Fruit fly (Drosophila melanogaster) whole organism, pupa: ENCODE data around the gene CG43322.
A peak's percentile ranks its signal among the peaks of the same experiment; 100 is the strongest.

Experiments
- CG10348 ChIP-seq: fragments of 200-800 bp; sonication (Bioruptor generic); IDR thresholded peaks from 2 replicates; pipeline ENCODE4 v1.3.6; 2022; ENCODE audit warnings: missing biosample characterization, missing genetic modification characterization
- CG12605 ChIP-seq: fragments of 200-800 bp; sonication (Bioruptor generic); IDR thresholded peaks from 2 replicates; pipeline ENCODE4 v1.3.6; 2022; ENCODE audit warnings: missing biosample characterization, missing genetic modification characterization
- CG13204 ChIP-seq: fragments of 200-800 bp; sonication (Bioruptor generic); optimal IDR thresholded peaks from 2 replicates; lab custom pipeline; 2018; ENCODE audit warnings: missing biosample characterization, mild to moderate bottlenecking, missing genetic modification characterization, moderate library complexity
- CG14655 ChIP-seq: fragments of 200-800 bp; sonication (Bioruptor generic); optimal IDR thresholded peaks from 3 replicates; lab custom pipeline; 2017; ENCODE audit warnings: mild to moderate bottlenecking, missing biosample characterization, missing genetic modification reagents, missing genetic modification characterization
- CG15710 ChIP-seq: fragments of 200-800 bp; sonication (Bioruptor generic); optimal IDR thresholded peaks from 2 replicates; lab custom pipeline; 2018; ENCODE audit warnings: missing biosample characterization, mild to moderate bottlenecking, missing genetic modification characterization, moderate library complexity
- CG17806 ChIP-seq: fragments of 200-800 bp; sonication (Bioruptor generic); optimal IDR thresholded peaks from 2 replicates; lab custom pipeline; 2018; ENCODE audit warnings: missing biosample characterization, mild to moderate bottlenecking, missing genetic modification characterization, moderate library complexity
- CG32121 ChIP-seq: fragments of 200-800 bp; sonication (Bioruptor generic); IDR thresholded peaks from 2 replicates; pipeline ENCODE4 v1.3.6; 2022; ENCODE audit warnings: missing biosample characterization, missing genetic modification characterization
- CG34367 ChIP-seq: fragments of 200-800 bp; sonication (Bioruptor generic); optimal IDR thresholded peaks from 2 replicates; lab custom pipeline; 2018; ENCODE audit warnings: missing biosample characterization, mild to moderate bottlenecking, missing genetic modification characterization
- CG4496 ChIP-seq: fragments of 200-800 bp; sonication (Bioruptor generic); IDR thresholded peaks from 3 replicates; pipeline ENCODE4 v1.3.6; 2022; ENCODE audit warnings: missing biosample characterization, missing genetic modification characterization
- CG8159 ChIP-seq: fragments of 200-800 bp; sonication (Bioruptor generic); optimal IDR thresholded peaks from 3 replicates; lab custom pipeline; 2018; ENCODE audit warnings: missing biosample characterization, mild to moderate bottlenecking, missing genetic modification characterization, moderate library complexity
- CG8301 ChIP-seq: fragments of 200-800 bp; sonication (Bioruptor generic); optimal IDR thresholded peaks from 2 replicates; lab custom pipeline; 2018; ENCODE audit warnings: missing biosample characterization, mild to moderate bottlenecking, missing genetic modification characterization
- CG9948 ChIP-seq: fragments of 200-800 bp; sonication (Bioruptor generic); optimal IDR thresholded peaks from 2 replicates; lab custom pipeline; 2018; ENCODE audit warnings: missing biosample characterization, mild to moderate bottlenecking, missing genetic modification characterization, moderate library complexity
- D1 ChIP-seq: fragments of 200-800 bp; sonication (Bioruptor generic); optimal IDR thresholded peaks from 2 replicates; lab custom pipeline; 2018; ENCODE audit warnings: missing biosample characterization, mild to moderate bottlenecking, missing genetic modification characterization, moderate library complexity
- EcR ChIP-seq: fragments of 200-800 bp; sonication (Bioruptor generic); optimal IDR thresholded peaks from 3 replicates; lab custom pipeline; 2019; ENCODE audit warnings: missing biosample characterization, missing genetic modification characterization, mild to moderate bottlenecking, moderate library complexity, missing genetic modification reagents
- Ets98B ChIP-seq: fragments of 200-800 bp; sonication (Bioruptor generic); IDR thresholded peaks from 2 replicates; pipeline ENCODE4 v1.3.6; 2022; ENCODE audit warnings: missing biosample characterization, missing genetic modification characterization
- Pif1A ChIP-seq: fragments of 200-800 bp; sonication (Bioruptor generic); optimal IDR thresholded peaks from 3 replicates; lab custom pipeline; 2016; ENCODE audit warnings: missing biosample characterization, missing genetic modification characterization
- Pif1B ChIP-seq: fragments of 200-800 bp; sonication (Bioruptor generic); optimal IDR thresholded peaks from 3 replicates; lab custom pipeline; 2016; ENCODE audit warnings: missing biosample characterization, missing genetic modification characterization
- Snoo ChIP-seq: fragments of 200-800 bp; sonication (Bioruptor generic); optimal IDR thresholded peaks from 3 replicates; lab custom pipeline; 2017; ENCODE audit warnings: missing biosample characterization, mild to moderate bottlenecking, missing genetic modification characterization, inconsistent platforms
- fd96Ca ChIP-seq: fragments of 200-800 bp; sonication (Bioruptor generic); IDR thresholded peaks from 3 replicates; pipeline ENCODE4 v1.3.6; 2022; ENCODE audit warnings: missing biosample characterization, missing genetic modification characterization
- gl ChIP-seq: fragments of 200-800 bp; sonication (Bioruptor generic); optimal IDR thresholded peaks from 2 replicates; lab custom pipeline; 2018; ENCODE audit warnings: missing biosample characterization, mild to moderate bottlenecking, missing genetic modification characterization
- rn ChIP-seq: fragments of 200-800 bp; sonication (Bioruptor generic); IDR thresholded peaks from 2 replicates; pipeline ENCODE4 v1.3.6; 2022; ENCODE audit warnings: missing biosample characterization, missing genetic modification characterization

Gene CG43322

dm6 chr2L:7043039-7043905 is 30.1 kb downstream of the CG43322 start:
- TF ChIP-seq gl (tag; lab: Kevin White, UChicago), result no peak
- peak; percentile 20 for TF ChIP-seq CG9948 (tag; lab: Kevin White, UChicago)
- peak; percentile 34; the same call in 2 of the 3 replicates for TF ChIP-seq fd96Ca (GFP tag; lab: Robert Waterston, UW)
- peak; percentile 57 for TF ChIP-seq Pif1A (GFP tag; lab: Kevin White, UChicago)
- peak; percentile 52 for TF ChIP-seq CG8159
- no peak for TF ChIP-seq EcR (GFP tag; lab: Kevin White, UChicago)
- TF ChIP-seq CG14655, result peak; percentile 69
- TF ChIP-seq CG10348, result no peak
- peak; percentile 32; the same call in 1 of the 3 replicates for TF ChIP-seq CG4496
- TF ChIP-seq Pif1B (GFP tag; lab: Kevin White, UChicago), result peak; percentile 26
- peak; percentile 19 for TF ChIP-seq CG15710 (tag; lab: Kevin White, UChicago)
- peak; percentile 38; the same call in 1 of the 2 replicates for TF ChIP-seq Ets98B
- TF ChIP-seq CG34367 (tag; lab: Kevin White, UChicago), result no peak
- TF ChIP-seq rn (GFP tag; lab: Robert Waterston, UW), result no peak
- TF ChIP-seq CG32121 (GFP tag; lab: Robert Waterston, UW), result no peak
- peak; percentile 30 for TF ChIP-seq Snoo (tag; lab: Kevin White, UChicago)
- TF ChIP-seq CG12605, result no peak
- no peak for TF ChIP-seq D1
- TF ChIP-seq CG17806 (tag; lab: Kevin White, UChicago), result no peak
- peak; percentile 72 for TF ChIP-seq CG8301 (tag; lab: Kevin White, UChicago)
- no peak for TF ChIP-seq CG13204 (GFP tag; lab: Kevin White, UChicago)

dm6 chr2L:7047703-7048102 is 34.5 kb downstream of the CG43322 start:
- no peak for TF ChIP-seq rn (GFP tag; lab: Robert Waterston, UW)
- TF ChIP-seq CG14655, result no peak
- no peak for TF ChIP-seq CG9948 (tag; lab: Kevin White, UChicago)
- TF ChIP-seq Pif1A (GFP tag; lab: Kevin White, UChicago), result no peak
- no peak for TF ChIP-seq CG12605
- no peak for TF ChIP-seq CG8301 (tag; lab: Kevin White, UChicago)
- TF ChIP-seq, all 21 proteins: peak for 0

DNA sequence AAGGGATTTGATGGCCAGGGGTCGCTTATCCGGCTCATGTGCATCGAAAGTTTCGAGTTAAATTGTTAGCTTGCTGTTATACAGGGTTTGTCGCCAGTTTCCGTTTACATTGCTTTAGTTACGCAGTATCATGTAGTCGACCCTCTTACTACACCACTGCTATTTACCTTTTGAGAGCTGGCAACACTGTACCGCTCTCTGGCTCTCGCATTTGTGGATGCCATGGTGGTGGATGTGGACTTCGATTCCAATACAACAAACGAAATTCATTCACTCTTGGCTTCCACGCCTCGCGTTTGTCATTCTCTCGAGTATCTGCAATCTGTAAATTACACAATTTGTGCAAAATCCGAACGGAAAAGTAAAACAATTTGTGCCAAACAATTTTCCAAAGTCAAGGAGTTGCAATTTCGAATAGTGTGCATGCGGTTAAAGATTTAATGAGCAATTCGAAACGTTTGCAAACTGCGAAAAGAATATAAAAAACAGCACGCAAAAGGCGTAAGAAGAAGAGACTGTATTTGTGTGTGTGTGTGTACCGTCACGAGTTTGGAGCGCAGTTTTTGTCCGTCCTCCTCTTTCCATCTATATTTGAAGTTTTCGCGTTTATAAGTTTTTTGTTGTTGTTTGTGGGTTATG is 35.9 kb downstream of the CG43322 start:
- no peak for TF ChIP-seq CG14655
- peak; percentile 72 for TF ChIP-seq CG12605
- no peak for TF ChIP-seq CG34367 (tag; lab: Kevin White, UChicago)
- peak; percentile 49 for TF ChIP-seq D1
- TF ChIP-seq Snoo (tag; lab: Kevin White, UChicago), result peak; percentile 4
- TF ChIP-seq CG8301 (tag; lab: Kevin White, UChicago), result no peak
- peak; percentile 18 for TF ChIP-seq gl (tag; lab: Kevin White, UChicago)
- peak; percentile 46; the same call in 1 of the 3 replicates for TF ChIP-seq CG4496
- peak; percentile 44; the same call in 1 of the 2 replicates for TF ChIP-seq Ets98B
- TF ChIP-seq rn (GFP tag; lab: Robert Waterston, UW), result no peak
- TF ChIP-seq CG17806 (tag; lab: Kevin White, UChicago), result no peak
- TF ChIP-seq CG10348, result no peak
- peak; percentile 22 for TF ChIP-seq Pif1A (GFP tag; lab: Kevin White, UChicago)
- no peak for TF ChIP-seq CG13204 (GFP tag; lab: Kevin White, UChicago)
- TF ChIP-seq CG32121 (GFP tag; lab: Robert Waterston, UW), result peak; percentile 22; the same call in 1 of the 2 replicates
- TF ChIP-seq CG15710 (tag; lab: Kevin White, UChicago), result no peak
- TF ChIP-seq CG8159, result peak; percentile 11
- peak; percentile 51 for TF ChIP-seq Pif1B (GFP tag; lab: Kevin White, UChicago)
- TF ChIP-seq CG9948 (tag; lab: Kevin White, UChicago), result no peak
- TF ChIP-seq fd96Ca (GFP tag; lab: Robert Waterston, UW), result peak; percentile 50; the same call in 1 of the 3 replicates
- TF ChIP-seq EcR (GFP tag; lab: Kevin White, UChicago), result peak; percentile 79

DNA sequence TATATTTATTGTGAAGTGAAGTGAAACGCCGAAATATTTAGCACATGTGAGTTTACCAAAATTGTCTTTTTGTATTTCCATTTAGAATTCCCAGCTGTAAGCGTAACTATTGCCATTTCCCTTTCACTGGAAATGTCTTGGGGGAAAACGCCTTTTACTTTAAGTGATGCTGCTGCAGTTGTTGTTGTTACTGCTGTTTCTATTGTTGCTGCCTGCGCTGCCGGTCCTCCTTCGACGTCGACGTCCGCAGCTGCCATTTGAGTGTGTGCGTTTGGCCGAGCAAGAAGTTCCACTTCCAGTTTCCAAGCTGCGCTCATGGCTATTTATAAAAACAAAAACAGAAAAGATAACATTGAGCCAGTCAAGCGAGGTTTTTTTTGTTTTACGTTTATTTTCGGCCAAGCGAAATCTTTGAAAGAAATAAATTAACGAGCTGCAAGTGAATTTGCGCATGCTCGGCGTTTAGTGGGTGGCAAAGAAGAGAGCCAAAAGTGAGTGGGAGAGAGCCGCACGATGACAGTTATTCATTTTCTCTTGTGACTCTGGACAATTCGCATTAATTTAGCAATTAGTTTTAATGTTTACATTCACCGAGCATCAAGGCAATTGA is 36.6 kb downstream of the CG43322 start:
- TF ChIP-seq Ets98B, result peak; percentile 39; the same call in 1 of the 2 replicates
- 0 out of 3 replicates have a peak, but pooled peaks have one; percentile 40 for TF ChIP-seq fd96Ca (GFP tag; lab: Robert Waterston, UW)
- TF ChIP-seq CG14655, result no peak
- peak; percentile 45; the same call in 1 of the 2 replicates for TF ChIP-seq CG32121 (GFP tag; lab: Robert Waterston, UW)
- no peak for TF ChIP-seq CG17806 (tag; lab: Kevin White, UChicago)
- TF ChIP-seq D1, result no peak
- peak; percentile 44 for TF ChIP-seq CG12605
- no peak for TF ChIP-seq CG8159
- peak; percentile 33; the same call in 1 of the 3 replicates for TF ChIP-seq CG4496

DNA sequence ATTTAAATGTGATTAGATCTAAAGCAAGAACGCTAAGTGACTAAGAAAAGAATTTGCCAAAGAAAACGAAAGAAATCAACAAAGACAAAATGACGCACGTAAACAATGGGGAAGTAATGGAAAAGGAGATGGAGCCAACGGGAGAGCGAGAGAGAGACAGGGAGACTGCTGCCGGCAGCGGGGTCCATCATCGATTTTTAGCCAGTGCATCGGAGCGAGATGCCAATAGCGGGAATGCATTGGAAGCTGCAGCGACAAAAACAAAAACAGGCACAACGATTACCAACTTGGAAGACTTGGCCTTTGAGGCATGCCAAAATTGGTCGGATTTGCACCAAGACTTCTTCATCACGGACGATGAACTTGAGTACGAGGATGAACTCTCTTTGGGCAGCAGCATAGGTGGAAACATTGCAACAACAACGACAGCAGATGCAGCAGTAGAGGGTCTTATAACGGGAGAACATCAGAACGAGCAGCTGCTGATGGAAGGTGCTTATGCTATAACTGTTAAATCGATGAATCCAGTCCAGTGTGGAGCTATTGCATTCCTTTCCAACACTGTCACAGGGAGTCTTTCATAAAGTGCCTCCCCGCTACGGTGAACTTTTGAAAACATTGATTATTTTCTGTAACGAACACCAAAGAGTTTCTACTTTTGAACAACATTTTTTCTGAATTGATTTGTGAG is 37.4 kb downstream of the CG43322 start:
- TF ChIP-seq Snoo (tag; lab: Kevin White, UChicago), result no peak
- TF ChIP-seq CG8301 (tag; lab: Kevin White, UChicago), result no peak
- no peak for TF ChIP-seq rn (GFP tag; lab: Robert Waterston, UW)
- no peak for TF ChIP-seq Pif1B (GFP tag; lab: Kevin White, UChicago)
- TF ChIP-seq CG15710 (tag; lab: Kevin White, UChicago), result no peak
- TF ChIP-seq CG9948 (tag; lab: Kevin White, UChicago), result no peak
- TF ChIP-seq CG34367 (tag; lab: Kevin White, UChicago), result no peak
- TF ChIP-seq Pif1A (GFP tag; lab: Kevin White, UChicago), result no peak
- TF ChIP-seq CG13204 (GFP tag; lab: Kevin White, UChicago), result peak; percentile 70
- no peak for TF ChIP-seq D1
- TF ChIP-seq EcR (GFP tag; lab: Kevin White, UChicago), result peak; percentile 83
- no peak for TF ChIP-seq CG4496
